Fruit fly (Drosophila melanogaster) whole organism, embryonic: ENCODE results near the gene CG12239.

Experiments
- Adf1 ChIP-seq: fragments of 200-800 bp; sonication (Bioruptor generic); IDR thresholded peaks from 2 replicates; pipeline ENCODE4 v1.3.6; 2022; ENCODE audit warnings: missing biosample characterization, missing genetic modification characterization
- CG10321 ChIP-seq: fragments of 200-800 bp; sonication (Bioruptor generic); IDR thresholded peaks from 2 replicates; pipeline ENCODE4 v1.3.6; 2022; ENCODE audit warnings: missing biosample characterization, missing genetic modification characterization
- CG10431 ChIP-seq: fragments of 200-800 bp; sonication (Bioruptor generic); optimal IDR thresholded peaks from 3 replicates; lab custom pipeline; 2018; ENCODE audit warnings: missing biosample characterization, mild to moderate bottlenecking, missing genetic modification characterization
- CG13775 ChIP-seq: fragments of 200-800 bp; sonication (Bioruptor generic); optimal IDR thresholded peaks from 3 replicates; lab custom pipeline; 2017; ENCODE audit warnings: missing biosample characterization, mild to moderate bottlenecking, missing genetic modification characterization
- CG14710 ChIP-seq: fragments of 200-800 bp; sonication (Bioruptor generic); optimal IDR thresholded peaks from 3 replicates; lab custom pipeline; 2019; ENCODE audit warnings: missing biosample characterization, mild to moderate bottlenecking, missing genetic modification characterization, moderate library complexity
- CG1602 ChIP-seq: fragments of 200-800 bp; sonication (Bioruptor generic); optimal IDR thresholded peaks from 3 replicates; lab custom pipeline; 2016; ENCODE audit warnings: missing biosample characterization, missing genetic modification characterization
- CG16815 ChIP-seq: fragments of 200-800 bp; sonication (Bioruptor generic); optimal IDR thresholded peaks from 3 replicates; lab custom pipeline; 2017; ENCODE audit warnings: missing biosample characterization, mild to moderate bottlenecking, missing genetic modification characterization
- CG18011 ChIP-seq: fragments of 200-800 bp; sonication (Bioruptor generic); optimal IDR thresholded peaks from 2 replicates; lab custom pipeline; 2017; ENCODE audit warnings: missing biosample characterization, missing genetic modification characterization, mild to moderate bottlenecking, moderate library complexity, missing genotype
- CG30020 ChIP-seq: fragments of 200-800 bp; optimal IDR thresholded peaks from 2 replicates; lab custom pipeline; 2019; ENCODE audit warnings: missing biosample characterization, mild to moderate bottlenecking, missing genetic modification characterization, moderate library complexity
- CG3847 ChIP-seq: fragments of 200-800 bp; sonication (Bioruptor generic); IDR thresholded peaks from 2 replicates; pipeline ENCODE4 v1.3.6; 2022; ENCODE audit warnings: missing biosample characterization, missing genetic modification characterization
- CG4424 ChIP-seq: fragments of 200-800 bp; sonication (Bioruptor generic); optimal IDR thresholded peaks from 3 replicates; lab custom pipeline; 2016; ENCODE audit warnings: missing biosample characterization, missing genetic modification characterization
- CG6791 ChIP-seq: fragments of 200-800 bp; sonication (Bioruptor generic); IDR thresholded peaks from 3 replicates; pipeline ENCODE4 v1.3.6; 2022; ENCODE audit warnings: missing biosample characterization, missing genetic modification characterization; ENCODE audit not compliant: partially characterized antibody
- CG7556 ChIP-seq: fragments of 200-800 bp; sonication (Bioruptor generic); optimal IDR thresholded peaks from 2 replicates; lab custom pipeline; 2017; ENCODE audit warnings: missing biosample characterization, mild to moderate bottlenecking, missing genetic modification characterization
- Dad ChIP-seq: fragments of 200-800 bp; sonication (Bioruptor generic); optimal IDR thresholded peaks from 3 replicates; lab custom pipeline; 2016; ENCODE audit warnings: missing biosample characterization, missing genetic modification characterization
- Gug ChIP-seq: fragments of 200-800 bp; sonication (Bioruptor generic); IDR thresholded peaks from 4 replicates; pipeline ENCODE4 v1.3.6; 2022; ENCODE audit warnings: missing biosample characterization, missing genetic modification characterization
- HLHmδ ChIP-seq: fragments of 200-800 bp; sonication (Bioruptor generic); optimal IDR thresholded peaks from 2 replicates; lab custom pipeline; 2018; ENCODE audit warnings: missing biosample characterization, mild to moderate bottlenecking, missing genetic modification characterization, moderate library complexity
- Jarid2 ChIP-seq: fragments of 200-800 bp; sonication (Bioruptor generic); optimal IDR thresholded peaks from 3 replicates; lab custom pipeline; 2017; ENCODE audit warnings: mild to moderate bottlenecking, missing biosample characterization, missing genetic modification reagents, missing genetic modification characterization
- Lhr ChIP-seq: fragments of 200-800 bp; sonication (Bioruptor generic); optimal IDR thresholded peaks from 3 replicates; lab custom pipeline; 2017; ENCODE audit warnings: mild to moderate bottlenecking, missing biosample characterization, missing genetic modification reagents, missing genetic modification characterization
- Nf-YC ChIP-seq: fragments of 200-800 bp; optimal IDR thresholded peaks from 3 replicates; lab custom pipeline; 2019; ENCODE audit warnings: missing biosample characterization, mild to moderate bottlenecking, missing genetic modification characterization, moderate library complexity
- Scr ChIP-seq: fragments of 200-800 bp; sonication (Bioruptor generic); IDR thresholded peaks from 2 replicates; pipeline ENCODE4 v1.3.6; 2022; ENCODE audit warnings: missing biosample characterization, missing genetic modification characterization; ENCODE audit not compliant: partially characterized antibody
- Trl ChIP-seq, 3 experiments: fragments of >200 bp in 2 of 3; fragments of 200-800 bp in 1 of 3; sonication (Bioruptor generic) in 1 of 3; optimal IDR thresholded peaks; 2 replicates in 1 of 3; 3 replicates in 2 of 3; lab custom pipeline; 2016 to 2017; ENCODE audit warnings: missing biosample characterization in 1 of 3, missing genetic modification characterization in 1 of 3
- Vsx1 ChIP-seq: fragments of 200-800 bp; sonication (Bioruptor generic); optimal IDR thresholded peaks from 2 replicates; lab custom pipeline; 2017; ENCODE audit warnings: missing biosample characterization, mild to moderate bottlenecking, missing genetic modification characterization, missing genetic modification reagents
- aop ChIP-seq: fragments of 200-800 bp; sonication (Bioruptor generic); IDR thresholded peaks from 2 replicates; pipeline ENCODE4 v1.3.6; 2022; ENCODE audit warnings: missing biosample characterization, missing genetic modification characterization
- ato ChIP-seq: fragments of 200-800 bp; sonication (Bioruptor generic); IDR thresholded peaks from 2 replicates; pipeline ENCODE4 v1.3.6; 2022; ENCODE audit warnings: missing biosample characterization, missing genetic modification characterization; ENCODE audit not compliant: partially characterized antibody
- bbx ChIP-seq: fragments of 200-800 bp; sonication (Bioruptor generic); IDR thresholded peaks from 2 replicates; pipeline ENCODE4 v1.3.6; 2022; ENCODE audit warnings: missing biosample characterization, missing genetic modification characterization; ENCODE audit not compliant: partially characterized antibody
- ci ChIP-seq: fragments of 200-800 bp; sonication (Bioruptor generic); IDR thresholded peaks from 3 replicates; pipeline ENCODE4 v1.3.6; 2022; ENCODE audit warnings: missing biosample characterization, missing genetic modification characterization
- crol ChIP-seq: fragments of 200-800 bp; sonication (Bioruptor generic); IDR thresholded peaks from 2 replicates; pipeline ENCODE4 v1.3.6; 2022; ENCODE audit warnings: missing biosample characterization, missing genetic modification characterization
- danr ChIP-seq: fragments of 200-800 bp; sonication (Bioruptor generic); IDR thresholded peaks from 2 replicates; pipeline ENCODE4 v1.3.6; 2022; ENCODE audit warnings: missing biosample characterization, missing genetic modification characterization
- dimm ChIP-seq: fragments of 200-800 bp; sonication (Bioruptor generic); IDR thresholded peaks from 2 replicates; pipeline ENCODE4 v1.3.6; 2022; ENCODE audit warnings: missing biosample characterization, missing genetic modification characterization
- her ChIP-seq: fragments of 200-800 bp; sonication (Bioruptor generic); optimal IDR thresholded peaks from 2 replicates; lab custom pipeline; 2016; ENCODE audit warnings: missing biosample characterization, missing genetic modification characterization
- ken ChIP-seq: fragments of 200-800 bp; sonication (Bioruptor generic); IDR thresholded peaks from 3 replicates; pipeline ENCODE4 v1.3.6; 2022; ENCODE audit warnings: missing biosample characterization, missing genetic modification characterization
- klu ChIP-seq: fragments of 200-800 bp; sonication (Bioruptor generic); IDR thresholded peaks from 2 replicates; pipeline ENCODE4 v1.3.6; 2022; ENCODE audit warnings: missing biosample characterization, missing genetic modification characterization
- lab ChIP-seq: fragments of 200-800 bp; sonication (Bioruptor generic); optimal IDR thresholded peaks from 3 replicates; lab custom pipeline; 2017; ENCODE audit warnings: missing biosample characterization, missing genetic modification characterization, mild to moderate bottlenecking, moderate library complexity, missing genetic modification reagents
- nerfin-2 ChIP-seq: fragments of 200-800 bp; sonication (Bioruptor generic); IDR thresholded peaks from 2 replicates; pipeline ENCODE4 v1.3.6; 2022; ENCODE audit warnings: missing biosample characterization, missing genetic modification characterization; ENCODE audit not compliant: partially characterized antibody
- nmo ChIP-seq: fragments of 200-800 bp; sonication (Bioruptor generic); optimal IDR thresholded peaks from 2 replicates; lab custom pipeline; 2018; ENCODE audit warnings: missing biosample characterization, mild to moderate bottlenecking, missing genetic modification characterization, moderate library complexity
- nom ChIP-seq: fragments of 200-800 bp; sonication (Bioruptor generic); optimal IDR thresholded peaks from 2 replicates; lab custom pipeline; 2017; ENCODE audit warnings: missing biosample characterization, missing genetic modification characterization, mild to moderate bottlenecking, moderate library complexity, missing genetic modification reagents
- otp ChIP-seq: fragments of 200-800 bp; sonication (Bioruptor generic); IDR thresholded peaks from 3 replicates; pipeline ENCODE4, ENCODE4 v1.3.6; 2022; ENCODE audit warnings: missing biosample characterization, missing genetic modification characterization
- ro ChIP-seq: fragments of 200-800 bp; sonication (Bioruptor generic); IDR thresholded peaks from 2 replicates; pipeline ENCODE4 v1.3.6; 2022; ENCODE audit warnings: missing biosample characterization, missing genetic modification characterization
- sc ChIP-seq, 3 experiments: fragments of >200 bp in 2 of 3; fragments of 200-800 bp in 1 of 3; sonication (Bioruptor generic) in 1 of 3; optimal IDR thresholded peaks; 2 replicates in 2 of 3; 3 replicates in 1 of 3; lab custom pipeline; 2017; ENCODE audit warnings: mild to moderate bottlenecking in 1 of 3, missing biosample characterization in 1 of 3, missing genetic modification characterization in 1 of 3, missing genetic modification reagents in 1 of 3
- slou ChIP-seq: fragments of 200-800 bp; sonication (Bioruptor generic); optimal IDR thresholded peaks from 3 replicates; lab custom pipeline; 2016; ENCODE audit warnings: missing biosample characterization, missing genetic modification characterization
- sna ChIP-seq: fragments of 200-800 bp; sonication (Bioruptor generic); IDR thresholded peaks from 2 replicates; pipeline ENCODE4 v1.3.6; 2022; ENCODE audit warnings: missing biosample characterization, missing genetic modification characterization; ENCODE audit not compliant: partially characterized antibody
- sr ChIP-seq: fragments of 200-800 bp; sonication (Bioruptor generic); IDR thresholded peaks from 3 replicates; pipeline ENCODE4 v1.3.6; 2022; ENCODE audit warnings: missing biosample characterization, missing genetic modification characterization
- tup ChIP-seq: fragments of 200-800 bp; sonication (Bioruptor generic); optimal IDR thresholded peaks from 2 replicates; lab custom pipeline; 2016; ENCODE audit warnings: missing biosample characterization, mild to moderate bottlenecking, missing genetic modification characterization, moderate library complexity
- twi ChIP-seq: fragments of 200-800 bp; optimal IDR thresholded peaks from 2 replicates; lab custom pipeline; 2019; ENCODE audit warnings: missing biosample characterization, mild to moderate bottlenecking, missing genetic modification characterization, moderate library complexity
- vvl ChIP-seq: fragments of 200-800 bp; sonication (Bioruptor generic); IDR thresholded peaks from 2 replicates; pipeline ENCODE4 v1.3.6; 2022; ENCODE audit warnings: missing biosample characterization, missing genetic modification characterization
- yki ChIP-seq: fragments of >200 bp; optimal IDR thresholded peaks from 3 replicates; lab custom pipeline; 2018

CG12239 gene

dm6 chrX:5768602-5769251 lies 23.2 kb upstream of the CG12239 start (continued):
- no peak for TF ChIP-seq CG4424 (GFP tag; lab: Kevin White, UChicago)
- no peak for TF ChIP-seq danr (GFP tag; lab: Robert Waterston, UW)
- no peak for TF ChIP-seq ro (GFP tag; lab: Robert Waterston, UW)
- TF ChIP-seq lab (GFP tag; lab: Kevin White, UChicago): no peak
- no peak for TF ChIP-seq Gug (GFP tag; lab: Robert Waterston, UW)
- TF ChIP-seq twi: no peak
- no peak for TF ChIP-seq CG16815 (GFP tag; lab: Kevin White, UChicago)

- TF ChIP-seq CG13775 (no peak), tup (GFP tag; lab: Kevin White, UChicago) (no peak), Jarid2 (GFP tag; lab: Kevin White, UChicago) (peak; percentile 24), CG7556 (GFP tag; lab: Kevin White, UChicago) (no peak), CG10321 (GFP tag; lab: Robert Waterston, UW) (peak; percentile 85), Adf1 (peak; percentile 74), otp (GFP tag; lab: Robert Waterston, UW) (0 out of 3 replicates have a peak, but pooled peaks have one; percentile 6), sc (optimal IDR thresholded peaks at IDR 0.05; lab: Kevin White, UChicago) (no peak), sc (GFP tag; optimal IDR thresholded peaks at IDR 0.05; lab: Kevin White, UChicago) (no peak), Dad (GFP tag; lab: Kevin White, UChicago) (no peak), dimm (no peak), Nf-YC (tag; lab: Kevin White, UChicago) (peak; percentile 19), crol (peak; percentile 100), ci (GFP tag; lab: Robert Waterston, UW) (peak; percentile 55; the same call in 2 of the 3 replicates), slou (GFP tag; lab: Kevin White, UChicago) (no peak), Vsx1 (no peak), Gug (GFP tag; lab: Robert Waterston, UW) (no peak), CG14710 (tag; lab: Kevin White, UChicago) (no peak), sr (GFP tag; lab: Robert Waterston, UW) (peak; percentile 99), klu (GFP tag; lab: Robert Waterston, UW) (peak; percentile 76), CG10431 (GFP tag; lab: Kevin White, UChicago) (no peak), ken (GFP tag; lab: Robert Waterston, UW) (0 out of 3 replicates have a peak, but pooled peaks have one; percentile 28), CG18011 (GFP tag; lab: Kevin White, UChicago) (no peak), Scr (GFP tag; lab: Robert Waterston, UW) (peak; percentile 36), vvl (peak; percentile 53; the same call in 1 of the 2 replicates), bbx (GFP tag; lab: Robert Waterston, UW) (peak; percentile 61), her (no peak), CG3847 (no peak), nerfin-2 (GFP tag; lab: Robert Waterston, UW) (0 out of 2 replicates have a peak, but pooled peaks have one; percentile 8), yki (lab: Kevin White, UChicago) (peak; percentile 81), sna (GFP tag; lab: Robert Waterston, UW) (peak; percentile 46; the same call in 1 of the 2 replicates), HLHmδ (GFP tag; lab: Kevin White, UChicago) (peak; percentile 52), CG30020 (no peak), CG6791 (GFP tag; lab: Robert Waterston, UW) (peak; percentile 20; the same call in 1 of the 3 replicates), nmo (GFP tag; lab: Kevin White, UChicago) (no peak), Trl (optimal IDR thresholded peaks at IDR 0.05; lab: Kevin White, UChicago) (peak; percentile 11 to 91), Trl (GFP tag; optimal IDR thresholded peaks at IDR 0.05; lab: Kevin White, UChicago) (no peak), nom (GFP tag; lab: Kevin White, UChicago) (peak; percentile 24), aop (GFP tag; lab: Robert Waterston, UW) (peak; percentile 51; the same call in 1 of the 2 replicates), Lhr (GFP tag; lab: Kevin White, UChicago) (no peak), CG1602 (GFP tag; lab: Kevin White, UChicago) (no peak), ato (peak; percentile 22; the same call in 1 of the 2 replicates)
Observed at dm6 chrX:5770730-5771181, 21.2 kb upstream of the CG12239 start, which contains the start of gene CG3097. TSS of gene CG3097 (minus strand) at chrX:5770780.
